Worm (Caenorhabditis elegans): ENCODE data around the gene str-90.

- no peak for TF ChIP-seq F23B12.7 (tag; optimal IDR thresholded peaks at IDR 0.05; ENCODE audit: insufficient read depth)
- TF ChIP-seq unc-62 (GFP tag; optimal IDR thresholded peaks at IDR 0.05): no peak
- TF ChIP-seq snpc-1.1 (tag; optimal IDR thresholded peaks at IDR 0.05; ENCODE audit: insufficient read depth): no peak
- peak; percentile 90 for TF ChIP-seq cebp-1 (GFP tag; IDR thresholded peaks at IDR 0.05)
- TF ChIP-seq cebp-1 (tag; optimal IDR thresholded peaks at IDR 0.05): peak; percentile 95
- TF ChIP-seq somi-1 (GFP tag; optimal IDR thresholded peaks at IDR 0.05): no peak
- no peak for TF ChIP-seq rpc-1 (optimal IDR thresholded peaks at IDR 0.05)
- no peak for TF ChIP-seq rpc-1 (tag; optimal IDR thresholded peaks at IDR 0.05)
- peak; percentile 27; the same call in 1 of the 2 replicates for TF ChIP-seq pbrm-1 (GFP tag; IDR thresholded peaks at IDR 0.05)
- peak; percentile 44 for TF ChIP-seq ama-1 (optimal IDR thresholded peaks at IDR 0.05)
- TF ChIP-seq ama-1 (GFP tag; optimal IDR thresholded peaks at IDR 0.05): no peak
Observed at ce11 chrV:8130149-8130661, 27.1 kb downstream of the str-90 start, which contains the start of gene snap-1.
